Worm (Caenorhabditis elegans) whole organism, young adult: Measurements from ENCODE around the gene vha-6.

ENCODE experiments used
- B0261.1 ChIP-seq: sonication (generic microtip); optimal IDR thresholded peaks from 2 replicates; lab custom pipeline; 2016; ENCODE audit warnings: mild to moderate bottlenecking, missing genetic modification characterization, moderate library complexity, missing compliant biosample characterization
- B0336.3 ChIP-seq: fragments of 200-800 bp; sonication (Bioruptor generic); IDR thresholded peaks from 2 replicates; pipeline ENCODE4 v1.3.6; 2022; ENCODE audit warnings: missing genetic modification characterization, missing compliant biosample characterization
- C17E4.6 ChIP-seq: fragments of 200-800 bp; sonication (Bioruptor generic); IDR thresholded peaks from 2 replicates; pipeline ENCODE4 v1.3.6; 2022; ENCODE audit warnings: missing genetic modification reagents, missing genetic modification characterization, missing compliant biosample characterization
- F10E7.11 ChIP-seq: sonication (generic microtip); optimal IDR thresholded peaks from 2 replicates; lab custom pipeline; 2017; ENCODE audit warnings: mild to moderate bottlenecking, missing genetic modification characterization, moderate library complexity, missing compliant biosample characterization
- F22D6.2 ChIP-seq: sonication (generic microtip); optimal IDR thresholded peaks from 2 replicates; lab custom pipeline; 2016; ENCODE audit warnings: mild to moderate bottlenecking, missing genetic modification characterization, missing compliant biosample characterization
- F33H1.4 ChIP-seq: fragments of 200-800 bp; sonication (Bioruptor generic); IDR thresholded peaks from 2 replicates; pipeline ENCODE4 v1.3.6; 2022; ENCODE audit warnings: missing genetic modification reagents, missing genetic modification characterization, missing compliant biosample characterization
- F57A8.1 ChIP-seq: fragments of 200-800 bp; sonication (Bioruptor generic); optimal IDR thresholded peaks from 2 replicates; lab custom pipeline; 2018; ENCODE audit warnings: mild to moderate bottlenecking, missing genetic modification characterization, moderate library complexity, missing compliant biosample characterization
- K12H6.12 ChIP-seq: fragments of 200-800 bp; sonication (Bioruptor generic); optimal IDR thresholded peaks from 2 replicates; lab custom pipeline; 2018; ENCODE audit warnings: mild to moderate bottlenecking, missing genetic modification characterization, missing compliant biosample characterization
- Y56A3A.18 ChIP-seq: fragments of 200-800 bp; sonication (Bioruptor generic); IDR thresholded peaks from 2 replicates; pipeline ENCODE4 v1.3.6; 2022; ENCODE audit warnings: missing genetic modification reagents, missing genetic modification characterization, missing compliant biosample characterization
- ama-1 ChIP-seq, 3 experiments: fragments of 150-350 bp in 1 of 3; sonication (generic microtip) in 2 of 3; optimal IDR thresholded peaks; 2 replicates each; lab custom pipeline; 2014 to 2018; ENCODE audit warnings: missing biosample characterization in 2 of 3, missing genetic modification characterization in 2 of 3, missing genetic modification reagents in 2 of 3
- aptf-2 ChIP-seq: fragments of 200-800 bp; sonication (Bioruptor generic); conservative IDR thresholded peaks from 2 replicates; pipeline ENCODE4 v1.3.6; 2022; ENCODE audit warnings: missing genetic modification reagents, missing genetic modification characterization, missing compliant biosample characterization
- atf-7 ChIP-seq: sonication (generic microtip); optimal IDR thresholded peaks from 2 replicates; lab custom pipeline; 2017; ENCODE audit warnings: mild to moderate bottlenecking, missing genetic modification characterization, missing compliant biosample characterization
- athp-1 ChIP-seq: sonication (generic microtip); optimal IDR thresholded peaks from 2 replicates; lab custom pipeline; 2017; ENCODE audit warnings: mild to moderate bottlenecking, missing genetic modification characterization, missing compliant biosample characterization
- attf-3 ChIP-seq: fragments of 200-800 bp; sonication (Bioruptor generic); conservative IDR thresholded peaks from 2 replicates; pipeline ENCODE4 v1.3.6; 2022; ENCODE audit warnings: missing genetic modification reagents, missing genetic modification characterization, missing compliant biosample characterization
- attf-6 ChIP-seq: fragments of 200-800 bp; sonication (Bioruptor generic); IDR thresholded peaks from 2 replicates; pipeline ENCODE4 v1.3.6; 2022; ENCODE audit warnings: missing genetic modification reagents, missing genetic modification characterization, missing compliant biosample characterization
- ccch-3 ChIP-seq: fragments of 200-800 bp; sonication (Bioruptor generic); optimal IDR thresholded peaks from 2 replicates; lab custom pipeline; 2018; ENCODE audit warnings: mild to moderate bottlenecking, missing genetic modification characterization, missing compliant biosample characterization
- ceh-40 ChIP-seq: fragments of 200-800 bp; sonication (Bioruptor generic); IDR thresholded peaks from 2 replicates; pipeline ENCODE4 v1.3.6; 2022; ENCODE audit warnings: missing genetic modification characterization, missing compliant biosample characterization
- ceh-79 ChIP-seq: sonication (generic microtip); optimal IDR thresholded peaks from 2 replicates; lab custom pipeline; 2017; ENCODE audit warnings: mild to moderate bottlenecking, missing genetic modification characterization, missing compliant biosample characterization
- ceh-91 ChIP-seq: fragments of 200-800 bp; sonication (Bioruptor generic); IDR thresholded peaks from 2 replicates; pipeline ENCODE4 v1.3.6; 2022; ENCODE audit warnings: missing genetic modification reagents, missing genetic modification characterization, missing compliant biosample characterization
- die-1 ChIP-seq: sonication (generic microtip); optimal IDR thresholded peaks from 2 replicates; lab custom pipeline; 2016; ENCODE audit warnings: missing genotype, mild to moderate bottlenecking, missing genetic modification characterization, missing compliant biosample characterization
- dox-1 ChIP-seq: fragments of 200-800 bp; sonication (Bioruptor generic); IDR thresholded peaks from 2 replicates; pipeline ENCODE4 v1.3.6; 2022; ENCODE audit warnings: missing genetic modification reagents, missing genetic modification characterization, missing compliant biosample characterization
- dpff-1 ChIP-seq: sonication (generic microtip); optimal IDR thresholded peaks from 2 replicates; lab custom pipeline; 2017; ENCODE audit warnings: mild to moderate bottlenecking, missing genetic modification characterization, missing compliant biosample characterization
- dpl-1 ChIP-seq: fragments of 150-350 bp; optimal IDR thresholded peaks from 2 replicates; lab custom pipeline; 2014; ENCODE audit warnings: missing biosample characterization, missing genetic modification reagents, missing genetic modification characterization
- egrh-3 ChIP-seq: fragments of 200-800 bp; sonication (Bioruptor generic); IDR thresholded peaks from 2 replicates; pipeline ENCODE4 v1.3.6; 2022; ENCODE audit warnings: missing genetic modification reagents, missing genetic modification characterization, missing compliant biosample characterization
- ets-4 ChIP-seq: fragments of 200-800 bp; sonication (Bioruptor generic); optimal IDR thresholded peaks from 2 replicates; lab custom pipeline; 2018; ENCODE audit warnings: mild to moderate bottlenecking, missing genetic modification characterization, missing compliant biosample characterization
- lag-1 ChIP-seq: fragments of 200-800 bp; sonication (Bioruptor generic); IDR thresholded peaks from 2 replicates; pipeline ENCODE4 v1.3.6; 2022; ENCODE audit warnings: missing genetic modification reagents, missing genetic modification characterization, missing compliant biosample characterization
- let-607 ChIP-seq, 2 experiments: fragments of 200-800 bp in 1 of 2; sonication (Bioruptor generic) in 1 of 2; sonication (generic microtip) in 1 of 2; optimal IDR thresholded peaks; 2 replicates each; lab custom pipeline; 2016 to 2018; ENCODE audit warnings: mild to moderate bottlenecking in 2 of 2, missing compliant biosample characterization in 2 of 2, missing genetic modification characterization in 2 of 2, moderate library complexity in 2 of 2, missing genotype in 1 of 2
- lin-26 ChIP-seq: fragments of 200-800 bp; sonication (Bioruptor generic); IDR thresholded peaks from 2 replicates; pipeline ENCODE4 v1.3.6; 2022; ENCODE audit warnings: missing genetic modification reagents, missing genetic modification characterization, missing compliant biosample characterization
- lin-35 ChIP-seq, 3 experiments: fragments of 150-350 bp in 2 of 3; sonication (generic microtip) in 1 of 3; optimal IDR thresholded peaks; 2 replicates each; lab custom pipeline; 2014 to 2018; ENCODE audit warnings: missing biosample characterization in 3 of 3, missing genetic modification characterization in 3 of 3, missing genetic modification reagents in 3 of 3
- lin-40 ChIP-seq: sonication (generic microtip); optimal IDR thresholded peaks from 2 replicates; lab custom pipeline; 2016; ENCODE audit warnings: missing genetic modification characterization, mild to moderate bottlenecking, missing compliant biosample characterization, missing genotype, missing genetic modification reagents
- lir-1 ChIP-seq: fragments of 200-800 bp; sonication (Bioruptor generic); conservative IDR thresholded peaks from 2 replicates; pipeline ENCODE4 v1.3.6; 2022; ENCODE audit warnings: missing genetic modification reagents, missing genetic modification characterization, missing compliant biosample characterization
- madf-3 ChIP-seq: fragments of 200-800 bp; sonication (Bioruptor generic); IDR thresholded peaks from 2 replicates; pipeline ENCODE4 v1.3.6; 2022; ENCODE audit warnings: missing genetic modification reagents, missing genetic modification characterization, missing compliant biosample characterization
- madf-6 ChIP-seq: fragments of 200-800 bp; sonication (Bioruptor generic); IDR thresholded peaks from 2 replicates; pipeline ENCODE4 v1.3.6; 2022; ENCODE audit warnings: missing genetic modification reagents, missing genetic modification characterization, missing compliant biosample characterization
- madf-8 ChIP-seq: fragments of 200-800 bp; sonication (Bioruptor generic); conservative IDR thresholded peaks from 2 replicates; pipeline ENCODE4 v1.3.6; 2022; ENCODE audit warnings: missing genetic modification reagents, missing genetic modification characterization, missing compliant biosample characterization
- nfyb-1 ChIP-seq: fragments of 200-800 bp; sonication (Bioruptor generic); IDR thresholded peaks from 2 replicates; pipeline ENCODE4 v1.3.6; 2022; ENCODE audit warnings: missing genetic modification reagents, missing genetic modification characterization, missing compliant biosample characterization
- nhr-179 ChIP-seq: sonication (generic microtip); optimal IDR thresholded peaks from 2 replicates; lab custom pipeline; 2016; ENCODE audit warnings: mild to moderate bottlenecking, missing genetic modification characterization, missing compliant biosample characterization
- nhr-90 ChIP-seq: sonication (generic microtip); optimal IDR thresholded peaks from 2 replicates; lab custom pipeline; 2016; ENCODE audit warnings: missing genotype, mild to moderate bottlenecking, missing genetic modification characterization, missing compliant biosample characterization
- pbrm-1 ChIP-seq: fragments of 200-800 bp; sonication (Bioruptor generic); IDR thresholded peaks from 2 replicates; pipeline ENCODE4 v1.3.6; 2022; ENCODE audit warnings: missing genetic modification reagents, missing genetic modification characterization, missing compliant biosample characterization
- rcor-1 ChIP-seq: fragments of 200-800 bp; sonication (Bioruptor generic); IDR thresholded peaks from 2 replicates; pipeline ENCODE4 v1.3.6; 2022; ENCODE audit warnings: missing genetic modification reagents, missing genetic modification characterization, missing compliant biosample characterization
- rec-8 ChIP-seq, 2 experiments: sonication (generic microtip); optimal IDR thresholded peaks; 2 replicates each; lab custom pipeline; 2016; ENCODE audit warnings: mild to moderate bottlenecking in 2 of 2, missing genetic modification characterization in 2 of 2, missing genetic modification reagents in 2 of 2, missing genotype in 2 of 2, missing biosample characterization in 1 of 2, missing compliant biosample characterization in 1 of 2, moderate library complexity in 1 of 2
- repo-1 ChIP-seq: sonication (generic microtip); optimal IDR thresholded peaks from 2 replicates; lab custom pipeline; 2017; ENCODE audit warnings: mild to moderate bottlenecking, missing genetic modification characterization, missing compliant biosample characterization
- rpc-1 ChIP-seq, 2 experiments: fragments of 150-350 bp in 1 of 2; sonication (generic microtip) in 1 of 2; optimal IDR thresholded peaks; 2 replicates each; lab custom pipeline; 2014 to 2018; ENCODE audit warnings: missing biosample characterization in 1 of 2, missing genetic modification characterization in 1 of 2, missing genetic modification reagents in 1 of 2, missing genotype in 1 of 2
- sdz-38 ChIP-seq: sonication (generic microtip); optimal IDR thresholded peaks from 2 replicates; lab custom pipeline; 2016; ENCODE audit warnings: missing genotype, missing genetic modification characterization, missing compliant biosample characterization
- sea-2 ChIP-seq: fragments of 200-800 bp; sonication (Bioruptor generic); IDR thresholded peaks from 2 replicates; pipeline ENCODE4 v1.3.6; 2022; ENCODE audit warnings: missing genetic modification characterization, missing compliant biosample characterization
- somi-1 ChIP-seq: fragments of 200-800 bp; sonication (Bioruptor generic); optimal IDR thresholded peaks from 2 replicates; lab custom pipeline; 2018; ENCODE audit warnings: mild to moderate bottlenecking, missing genetic modification characterization, missing compliant biosample characterization
- tbx-9 ChIP-seq: sonication (generic microtip); optimal IDR thresholded peaks from 2 replicates; lab custom pipeline; 2016; ENCODE audit warnings: borderline replicate concordance, missing genetic modification characterization, inconsistent platforms, missing compliant biosample characterization
- unc-130 ChIP-seq: sonication (generic microtip); optimal IDR thresholded peaks from 2 replicates; lab custom pipeline; 2016; ENCODE audit warnings: missing genetic modification reagents, missing genetic modification characterization, missing compliant biosample characterization
- zfh-2 ChIP-seq: fragments of 200-800 bp; sonication (Bioruptor generic); conservative IDR thresholded peaks from 2 replicates; pipeline ENCODE4 v1.3.6; 2022; ENCODE audit warnings: missing genetic modification reagents, missing genetic modification characterization, missing compliant biosample characterization

vha-6 gene

DNA sequence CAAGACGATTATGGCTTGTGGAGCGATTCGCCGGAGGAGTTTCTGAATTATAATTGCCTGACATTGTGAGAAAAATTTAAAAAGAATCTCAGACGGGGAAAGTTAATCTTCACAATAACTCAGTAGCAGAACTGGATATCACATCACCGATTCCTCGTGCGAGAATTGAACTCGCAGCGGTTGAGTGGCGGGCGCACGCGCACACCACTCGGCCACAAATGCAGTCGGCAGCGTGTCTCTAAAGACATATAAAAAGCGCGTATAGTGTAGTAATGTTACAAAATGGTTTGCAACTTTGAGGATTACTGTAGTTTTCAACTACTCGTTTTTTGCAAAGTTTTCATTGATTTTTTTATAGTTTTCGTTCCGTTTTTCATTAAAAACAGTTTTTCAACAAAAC lies 46.3 kb upstream of the vha-6 start (continued):
- TF ChIP-seq F10E7.11 (tag; lab: Kevin White, UChicago) (peak; percentile 92), ets-4 (peak; percentile 94), egrh-3 (GFP tag; lab: Robert Waterston, UW) (peak; percentile 50), nhr-179 (tag; lab: Kevin White, UChicago) (peak; percentile 75), madf-8 (GFP tag; lab: Robert Waterston, UW) (peak; percentile 49), lag-1 (GFP tag; lab: Robert Waterston, UW) (peak; percentile 87; the same call in 1 of the 2 replicates), F57A8.1 (peak; percentile 98), lin-26 (GFP tag; lab: Robert Waterston, UW) (peak; percentile 99), lir-1 (peak; percentile 84), madf-3 (GFP tag; lab: Robert Waterston, UW) (0 out of 2 replicates have a peak, but pooled peaks have one; percentile 44), nfyb-1 (GFP tag; lab: Robert Waterston, UW) (peak; percentile 93), rpc-1 (optimal IDR thresholded peaks at IDR 0.05; lab: Kevin White, UChicago) (peak; percentile 84), rpc-1 (tag; optimal IDR thresholded peaks at IDR 0.05; lab: Kevin White, UChicago) (peak; percentile 99), ama-1 (optimal IDR thresholded peaks at IDR 0.05; lab: Kevin White, UChicago) (no peak), ama-1 (GFP tag; optimal IDR thresholded peaks at IDR 0.05; lab: Kevin White, UChicago) (peak; percentile 92 to 93), aptf-2 (0 out of 2 replicates have a peak, but pooled peaks have one; percentile 58), K12H6.12 (tag; lab: Kevin White, UChicago) (peak; percentile 77), ccch-3 (GFP tag; lab: Kevin White, UChicago) (peak; percentile 67), ceh-79 (tag; lab: Kevin White, UChicago) (peak; percentile 91), Y56A3A.18 (GFP tag; lab: Robert Waterston, UW) (peak; percentile 88), rec-8 (tag; optimal IDR thresholded peaks at IDR 0.05; lab: Kevin White, UChicago) (peak; percentile 92 to 98), B0336.3 (GFP tag; lab: Robert Waterston, UW) (peak; percentile 87), let-607 (tag; optimal IDR thresholded peaks at IDR 0.05; lab: Kevin White, UChicago) (peak; percentile 67 to 78), F22D6.2 (peak; percentile 63), attf-6 (peak; percentile 79), madf-6 (GFP tag; lab: Robert Waterston, UW) (peak; percentile 86), athp-1 (peak; percentile 91), rcor-1 (GFP tag; lab: Robert Waterston, UW) (peak; percentile 88), sdz-38 (no peak), dox-1 (GFP tag; lab: Robert Waterston, UW) (peak; percentile 94), dpl-1 (peak; percentile 17), attf-3 (GFP tag; lab: Robert Waterston, UW) (peak; percentile 71), ceh-91 (GFP tag; lab: Robert Waterston, UW) (peak; percentile 58; the same call in 1 of the 2 replicates), nhr-90 (tag; lab: Kevin White, UChicago) (peak; percentile 97), atf-7 (tag; lab: Kevin White, UChicago) (peak; percentile 86), unc-130 (GFP tag; lab: Kevin White, UChicago) (peak; percentile 62), lin-35 (GFP tag; optimal IDR thresholded peaks at IDR 0.05; lab: Kevin White, UChicago) (peak in 1 of 3 experiments; percentile 78), pbrm-1 (GFP tag; lab: Robert Waterston, UW) (peak; percentile 91), ceh-40 (GFP tag; lab: Robert Waterston, UW) (peak; percentile 71; the same call in 1 of the 2 replicates), tbx-9 (tag; lab: Kevin White, UChicago) (peak; percentile 26), zfh-2 (GFP tag; lab: Robert Waterston, UW) (peak; percentile 83), C17E4.6 (peak; percentile 69), F33H1.4 (GFP tag; lab: Robert Waterston, UW) (peak; percentile 63), dpff-1 (peak; percentile 52), somi-1 (GFP tag; lab: Kevin White, UChicago) (peak; percentile 88), lin-40 (tag; lab: Kevin White, UChicago) (peak; percentile 66), die-1 (tag; lab: Kevin White, UChicago) (peak; percentile 98), sea-2 (peak; percentile 86), B0261.1 (tag; lab: Kevin White, UChicago) (peak; percentile 98), repo-1 (tag; lab: Kevin White, UChicago) (peak; percentile 87)
